Worm (Caenorhabditis elegans) whole organism, L4/young adult: ENCODE data around the gene ceh-63.

Experiments used
- W03F9.2 ChIP-seq: fragments of 150-350 bp; optimal IDR thresholded peaks from 2 replicates; lab custom pipeline; 2014; ENCODE audit warnings: missing biosample characterization, missing genetic modification characterization
- dao-5 ChIP-seq: sonication (generic microtip); optimal IDR thresholded peaks from 2 replicates; lab custom pipeline; 2016; ENCODE audit warnings: missing genotype, missing genetic modification characterization, moderate library complexity, missing compliant biosample characterization
- him-1 ChIP-seq: sonication (generic microtip); optimal IDR thresholded peaks from 2 replicates; lab custom pipeline; 2016; ENCODE audit warnings: missing genotype, missing genetic modification reagents, missing genetic modification characterization, missing compliant biosample characterization

ceh-63 gene

DNA sequence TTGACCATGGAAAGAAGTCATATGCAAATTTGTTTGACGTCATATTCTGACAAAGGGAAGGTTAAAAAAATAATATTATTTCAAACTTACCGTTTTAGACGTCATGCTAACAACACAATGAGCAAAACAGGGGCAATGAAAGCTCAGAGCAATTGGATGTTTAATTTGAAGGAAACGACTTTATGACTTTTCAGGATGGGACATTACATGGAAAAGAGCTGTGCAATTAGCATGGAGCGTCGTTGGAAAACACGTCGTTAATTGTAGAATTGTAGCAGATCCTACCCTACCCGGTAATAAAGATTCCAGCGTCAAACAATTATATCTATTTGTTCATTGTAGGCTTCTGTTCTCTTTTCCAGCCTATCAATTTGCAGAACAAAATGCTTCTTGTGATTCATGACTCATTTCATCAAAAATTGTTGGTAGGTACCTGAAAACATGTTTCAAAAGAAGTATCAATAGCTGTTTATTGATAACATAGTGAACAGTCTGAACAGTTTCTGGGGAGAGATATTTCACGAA is at the start of gene ceh-63:
TSS of gene ceh-63 (minus strand) at position 475 of the 525 bp plus-strand sequence.
- no peak for TF ChIP-seq him-1
- no peak for TF ChIP-seq dao-5
- TF ChIP-seq W03F9.2, result no peak

DNA sequence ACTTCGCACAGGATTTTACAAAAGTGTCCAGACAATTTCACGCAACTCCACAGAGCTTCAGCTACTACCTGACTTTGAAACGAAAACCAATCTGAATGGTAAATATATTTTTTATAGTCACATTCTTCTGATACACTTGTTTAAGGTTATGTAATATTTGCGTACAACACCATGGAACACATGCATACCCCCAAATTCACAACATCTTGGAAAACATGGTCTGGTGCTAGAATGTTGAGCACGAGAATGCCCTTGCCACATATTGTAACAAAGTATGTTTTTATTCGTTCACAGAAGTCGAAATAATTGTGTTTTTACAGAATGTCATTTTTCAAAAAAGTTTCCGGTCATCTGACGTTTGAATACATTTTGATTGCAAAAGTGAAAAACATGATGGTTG is 42.0 kb upstream of the ceh-63 start:
- TF ChIP-seq dao-5 (no peak), him-1 (no peak)

DNA sequence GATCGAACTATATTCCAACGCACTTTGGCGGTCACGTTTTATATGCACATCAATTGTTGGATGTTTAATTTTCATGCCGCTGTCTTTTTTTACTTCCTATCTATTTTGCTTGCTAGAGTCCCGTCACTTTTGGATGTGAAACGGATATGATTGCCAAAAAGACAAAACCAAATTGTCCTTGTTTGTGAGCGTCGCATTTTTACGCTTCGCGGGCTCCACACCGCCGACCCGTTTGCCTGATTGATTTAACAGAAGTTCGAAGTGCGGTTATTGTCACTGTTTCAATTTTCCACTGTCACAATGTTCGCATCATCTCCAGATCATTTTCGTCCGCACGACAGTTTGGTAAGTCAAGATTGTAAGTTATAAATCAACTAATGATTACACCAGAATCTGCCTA is 40.9 kb upstream of the ceh-63 start, which contains the start of gene C01C4.2:
TSS of gene C01C4.2 (plus strand) at position 301 of the 400 bp plus-strand sequence.
- TF ChIP-seq W03F9.2, result no peak
- no peak for TF ChIP-seq him-1
- TF ChIP-seq dao-5, result no peak

DNA sequence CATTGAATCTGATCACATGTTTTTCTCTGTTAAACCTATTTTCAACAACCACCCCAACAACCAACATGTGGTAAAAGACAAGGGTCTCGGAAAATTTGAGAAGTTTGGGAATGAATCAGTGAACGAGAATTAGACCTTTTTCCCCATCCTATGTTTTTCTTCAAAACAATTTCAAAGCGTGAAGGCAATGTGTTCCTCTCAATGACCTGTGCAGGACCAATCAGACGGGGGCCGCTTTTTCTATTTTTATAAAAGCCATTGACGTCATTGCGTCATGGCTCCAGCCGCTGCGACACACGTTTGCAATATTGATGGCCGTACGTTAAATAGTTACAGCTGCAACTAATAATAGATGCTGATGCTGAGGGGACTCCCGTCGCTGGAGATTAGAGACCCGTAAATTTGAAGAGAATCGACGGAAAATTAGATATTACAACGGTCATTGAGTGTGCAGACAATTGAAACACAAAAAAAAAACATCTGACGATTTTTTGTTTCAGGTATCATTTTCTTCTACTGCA is 37.8 kb upstream of the ceh-63 start:
- TF ChIP-seq him-1 (no peak), dao-5 (no peak), W03F9.2 (no peak)

DNA sequence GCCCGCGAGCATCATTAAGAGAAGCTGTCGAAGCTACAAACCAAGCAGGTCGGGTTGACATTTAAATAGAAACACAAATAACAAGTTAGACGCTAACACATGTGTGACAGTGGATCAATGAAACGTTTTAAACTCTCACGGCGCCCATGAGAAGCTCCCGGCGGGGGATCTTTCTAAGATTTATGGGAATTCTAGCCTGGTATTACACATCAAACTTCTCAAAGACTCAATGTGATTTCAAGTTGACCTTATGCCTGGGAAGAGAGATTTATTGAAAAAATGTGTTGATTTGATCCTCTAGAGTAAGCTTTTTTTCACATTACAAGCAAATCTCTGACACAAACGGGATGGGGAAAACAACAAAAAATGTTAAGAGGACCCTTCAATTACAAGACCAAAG is 35.9 kb upstream of the ceh-63 start:
- TF ChIP-seq dao-5 (no peak), him-1 (no peak), W03F9.2 (no peak)

DNA sequence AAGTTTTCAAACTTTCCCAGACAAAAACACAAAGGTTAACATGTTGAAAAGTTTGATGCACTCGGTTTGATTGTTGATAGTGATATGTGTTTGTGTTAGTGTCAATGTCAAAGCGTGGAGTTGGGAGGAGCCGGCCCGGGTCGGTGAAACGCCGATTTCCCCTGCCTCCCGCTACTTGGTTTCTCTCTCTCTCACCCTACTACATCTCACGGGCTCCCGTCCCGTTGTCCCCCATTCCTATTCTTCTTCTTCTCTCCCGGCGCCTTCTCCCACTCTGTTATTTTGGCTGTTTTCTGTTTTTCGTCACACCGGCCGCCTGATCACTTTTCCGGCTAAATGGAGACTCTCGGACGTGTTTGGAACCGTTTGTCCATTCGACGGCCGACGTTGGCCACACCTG is 32.5 kb upstream of the ceh-63 start:
- TF ChIP-seq W03F9.2 (no peak), dao-5 (no peak), him-1 (no peak)

DNA sequence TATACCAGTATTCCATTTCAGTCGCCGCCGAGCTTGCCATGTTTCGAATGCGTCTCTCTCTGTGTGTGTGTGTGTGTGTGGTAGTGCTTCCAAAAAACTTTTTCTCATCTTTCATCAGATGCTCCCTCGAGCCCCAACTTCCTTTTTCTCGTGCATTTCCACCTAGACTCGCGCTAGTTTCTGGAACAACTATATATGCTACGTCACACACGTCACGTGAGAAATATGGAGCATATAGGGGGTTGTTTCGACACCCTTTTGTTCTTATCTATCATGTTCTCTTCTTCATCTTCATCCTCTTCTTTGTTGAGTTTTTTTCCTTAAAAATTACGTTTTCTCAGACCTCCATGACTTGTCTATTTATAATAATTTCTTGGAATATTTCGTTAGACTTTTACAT is 31.5 kb upstream of the ceh-63 start:
- TF ChIP-seq W03F9.2 (no peak), dao-5 (no peak), him-1 (no peak)

DNA sequence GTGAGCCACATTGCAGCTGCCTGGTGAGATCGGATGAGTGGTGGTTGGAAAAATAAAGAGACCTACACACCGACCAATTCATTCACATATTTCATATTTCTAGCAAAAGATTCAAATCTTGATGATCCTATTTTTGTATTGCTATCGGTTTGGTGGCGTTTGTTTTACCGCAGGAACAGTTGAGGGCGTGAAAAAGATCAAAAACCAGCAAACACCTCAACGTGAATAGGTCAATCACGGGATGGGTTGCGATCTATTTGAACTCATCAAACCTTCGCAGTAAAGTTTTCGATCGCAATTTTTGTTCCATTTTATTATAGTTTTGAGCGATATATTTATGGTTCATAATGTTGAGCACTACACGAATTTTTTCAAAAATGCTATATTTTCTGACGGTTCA is 28.0 kb upstream of the ceh-63 start:
- TF ChIP-seq dao-5, result no peak
- no peak for TF ChIP-seq W03F9.2
- TF ChIP-seq him-1, result no peak

DNA sequence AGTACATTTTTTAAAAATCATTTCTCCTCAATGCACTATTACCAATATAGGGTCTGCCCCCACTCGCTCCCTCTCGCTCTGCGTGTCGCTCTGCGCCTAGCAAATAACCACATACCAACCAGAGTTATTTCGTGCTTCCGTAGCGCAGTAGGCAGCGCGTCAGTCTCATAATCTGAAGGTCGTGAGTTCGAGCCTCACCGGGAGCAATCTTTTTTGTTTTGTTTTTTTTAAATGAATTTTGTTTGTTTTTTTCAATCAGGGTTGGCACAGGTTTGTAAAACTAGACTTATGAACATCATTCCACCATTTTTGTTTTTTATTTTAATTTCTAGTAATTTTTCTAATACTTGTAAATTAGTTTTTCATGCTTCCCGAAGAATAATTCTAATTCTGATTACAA is 23.8 kb upstream of the ceh-63 start:
- TF ChIP-seq him-1, result peak; percentile 92
- TF ChIP-seq dao-5, result peak; percentile 63
- no peak for TF ChIP-seq W03F9.2

DNA sequence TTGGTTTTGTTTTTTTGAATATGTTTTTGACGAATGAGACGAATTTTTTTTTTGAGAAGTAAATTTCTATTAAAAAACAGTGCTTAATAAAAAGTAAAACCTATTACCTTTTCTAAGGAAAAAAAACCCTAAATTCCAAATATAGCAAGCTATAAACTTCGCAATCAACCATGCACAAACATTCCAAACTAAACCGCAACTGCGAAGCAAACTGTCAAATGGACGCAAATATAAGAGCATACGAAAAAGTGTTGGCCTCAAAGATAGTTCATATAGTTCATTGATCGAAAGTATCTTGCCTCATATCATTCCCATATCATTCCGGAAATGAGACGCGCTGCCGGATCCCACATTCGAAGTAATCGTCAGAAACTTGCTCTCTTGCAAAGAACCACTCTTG is 22.7 kb upstream of the ceh-63 start, which contains the start of gene C01C4.3:
TSS of gene C01C4.3 (plus strand) at position 301 of the 400 bp plus-strand sequence.
- TF ChIP-seq W03F9.2 (no peak), dao-5 (no peak), him-1 (no peak)

DNA sequence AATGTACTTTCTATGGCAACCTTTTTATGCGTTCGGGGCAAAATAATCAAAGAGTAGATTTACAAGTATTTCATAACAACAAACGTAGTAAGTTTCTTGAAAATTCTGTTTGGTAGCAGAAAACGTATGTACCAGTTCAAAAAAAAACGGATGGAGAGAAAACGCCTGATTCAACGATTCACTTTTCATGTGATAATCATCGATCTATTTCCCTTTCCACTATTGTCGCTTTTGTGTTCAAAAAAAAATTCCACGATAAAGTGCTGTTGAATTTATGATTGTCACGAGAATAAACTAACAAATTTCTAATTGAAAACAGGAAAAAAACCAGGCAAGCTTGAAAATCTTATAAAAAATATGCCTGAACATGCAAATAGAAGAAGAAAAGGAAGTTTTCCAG is 22.0 kb upstream of the ceh-63 start:
- no peak for TF ChIP-seq dao-5
- no peak for TF ChIP-seq him-1
- TF ChIP-seq W03F9.2, result no peak

DNA sequence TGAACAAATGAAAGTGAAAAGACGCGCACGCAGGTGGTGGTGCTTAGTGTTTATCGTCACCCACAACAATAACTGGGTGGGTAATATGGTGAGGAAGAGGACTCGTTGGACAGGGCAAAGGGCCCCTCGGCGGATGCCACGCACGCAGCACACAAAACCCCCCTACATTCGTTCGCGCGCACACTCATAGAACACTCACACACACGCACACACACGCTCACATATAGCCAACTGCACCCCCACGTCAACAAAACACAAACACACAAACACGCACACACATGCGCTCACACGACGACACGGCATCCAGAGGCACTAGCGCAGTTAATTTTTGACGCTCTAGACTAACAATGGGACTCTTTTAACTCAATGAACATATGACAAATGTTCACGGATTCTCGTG is 20.3 kb upstream of the ceh-63 start:
- no peak for TF ChIP-seq W03F9.2
- peak; percentile 60 for TF ChIP-seq him-1

DNA sequence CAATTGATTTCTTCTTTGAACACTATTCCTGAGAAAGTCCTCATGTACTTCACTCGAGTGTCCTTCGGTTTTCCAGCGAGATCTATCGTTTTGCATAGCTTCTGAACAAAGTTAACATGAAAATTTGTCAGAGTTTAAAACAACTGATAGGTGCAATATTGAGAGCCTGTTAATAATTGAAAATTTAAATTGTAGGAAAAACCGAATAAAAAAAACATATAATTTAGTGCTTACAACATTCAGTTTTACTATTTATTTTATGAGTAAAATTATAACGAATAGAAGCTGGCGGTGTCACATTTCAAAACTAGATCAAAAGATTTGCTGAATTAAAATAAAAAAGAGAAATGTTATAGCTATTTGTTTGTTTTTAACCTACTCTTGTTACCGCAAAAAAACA is 19.3 kb upstream of the ceh-63 start, which contains the start of gene C02F12.8:
TSS of gene C02F12.8 (minus strand) at position 101 of the 400 bp plus-strand sequence.
- TF ChIP-seq him-1, result no peak
- no peak for TF ChIP-seq dao-5
- TF ChIP-seq W03F9.2, result no peak

DNA sequence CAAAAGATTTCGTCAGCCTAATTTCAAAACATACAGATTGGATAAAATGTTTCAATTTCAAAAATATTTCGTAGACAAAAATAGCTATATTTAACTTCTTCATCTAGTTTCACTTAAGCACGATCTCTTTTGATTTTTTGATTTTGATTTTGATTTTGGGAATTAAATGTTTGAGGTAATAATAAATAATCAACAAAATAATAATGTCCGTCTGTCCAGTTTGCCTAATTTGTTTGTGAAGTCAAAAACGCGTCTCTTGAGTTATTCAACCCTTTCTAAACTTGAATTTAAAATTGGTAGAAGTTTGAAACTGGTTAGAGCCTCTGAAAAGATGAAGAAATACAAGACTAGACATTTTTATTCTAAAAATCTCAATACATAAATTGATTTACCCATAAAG is 15.9 kb upstream of the ceh-63 start:
- TF ChIP-seq dao-5 (no peak), W03F9.2 (no peak), him-1 (no peak)

DNA sequence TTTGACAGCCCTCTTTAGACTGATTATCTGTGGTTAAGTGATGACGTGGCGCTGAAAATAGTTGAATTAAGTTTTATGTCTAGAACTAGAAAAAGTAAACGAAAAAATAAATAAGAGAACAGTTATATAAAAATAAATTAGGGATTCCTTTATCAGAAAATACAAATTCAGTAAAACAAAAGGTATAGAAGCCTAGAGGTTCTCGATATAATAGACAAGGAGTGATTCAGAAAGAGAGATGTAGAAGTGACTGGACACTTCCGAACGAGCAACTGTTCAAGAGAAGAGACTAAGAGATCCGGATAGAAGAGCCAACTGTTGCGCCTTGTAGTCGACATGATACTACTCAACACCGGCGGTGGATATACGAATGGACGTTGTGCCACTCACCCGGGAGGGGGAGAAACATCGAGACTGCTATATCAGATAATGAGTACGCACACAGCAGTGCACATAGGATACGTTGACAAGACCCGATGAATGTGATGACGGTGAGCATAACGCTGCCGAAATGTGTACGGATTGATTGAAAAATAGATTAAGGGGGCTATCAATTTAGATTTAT is 15.4 kb upstream of the ceh-63 start, which contains the start of gene tag-278:
TSS of gene tag-278 (minus strand) at position 51 of the 565 bp plus-strand sequence.
- TF ChIP-seq dao-5 (no peak), him-1 (no peak), W03F9.2 (no peak)

DNA sequence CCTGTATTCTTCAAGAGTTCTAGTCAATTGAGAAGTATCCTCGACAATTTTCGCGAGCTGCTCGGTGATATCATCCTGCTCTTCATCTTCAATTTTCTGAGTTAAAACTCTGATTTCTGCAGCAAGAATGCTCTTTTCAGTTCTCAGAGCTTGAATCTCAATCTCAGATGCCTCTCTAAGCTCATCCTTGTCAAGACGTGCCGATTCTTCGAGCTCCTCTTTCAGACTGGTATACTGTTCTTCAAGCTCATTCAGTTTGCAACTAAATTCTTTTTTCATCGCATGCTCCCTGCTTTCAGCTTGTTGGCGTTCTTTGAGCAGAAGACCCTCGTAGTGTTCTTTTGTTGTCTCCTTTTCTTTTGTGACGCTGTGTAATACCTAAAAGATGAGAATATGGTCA is 12.6 kb upstream of the ceh-63 start:
- TF ChIP-seq W03F9.2 (no peak), dao-5 (no peak), him-1 (no peak)

DNA sequence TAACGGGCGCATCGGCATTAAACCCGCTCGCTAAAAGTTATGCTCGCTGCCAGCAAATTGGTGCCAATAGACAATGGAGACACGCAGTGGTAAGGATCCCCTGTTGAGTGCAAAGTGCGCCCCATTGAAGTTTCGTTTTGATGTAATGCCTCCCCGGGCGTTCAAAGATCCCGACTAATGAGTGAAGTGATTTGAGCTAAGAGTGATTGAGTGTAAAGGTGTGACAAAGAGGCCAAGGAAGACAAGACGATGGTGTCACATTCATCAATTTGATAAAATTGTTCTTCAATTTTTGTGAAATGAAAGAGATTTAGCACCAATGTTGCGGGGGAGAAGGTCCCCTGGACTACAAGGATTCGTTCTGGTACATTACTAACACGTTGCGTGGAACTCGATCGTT is 9.2 kb upstream of the ceh-63 start:
- TF ChIP-seq him-1, result no peak
- no peak for TF ChIP-seq dao-5
- TF ChIP-seq W03F9.2, result no peak
